Fruit fly (Drosophila melanogaster): Measurements from ENCODE around the gene CG17169.

DNA sequence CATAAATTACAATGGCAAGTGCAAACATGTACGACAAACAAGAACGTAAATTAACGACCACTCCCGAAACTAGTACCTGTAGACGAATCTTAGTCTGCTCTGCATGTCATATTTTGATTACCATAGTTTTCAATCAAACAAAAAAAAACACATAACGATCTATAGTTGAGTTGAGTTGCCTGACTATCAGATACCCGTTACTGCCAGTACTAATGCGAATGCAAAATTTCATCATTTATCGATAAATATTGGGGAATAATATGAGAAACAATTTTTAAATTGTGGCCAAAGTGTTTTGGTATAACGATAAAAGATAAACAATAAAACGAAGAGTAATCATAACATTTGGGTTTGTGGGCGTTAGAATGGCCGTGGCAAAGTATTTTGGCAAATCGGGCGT lies 6.0 kb downstream of the CG17169 start:
- TF ChIP-seq CTCF (optimal IDR thresholded peaks at IDR 0.05) (no peak), CG8478 (optimal IDR thresholded peaks at IDR 0.05) (no peak)

Measured in S2 (cell line).